Fruit fly (Drosophila melanogaster) S2 (cell line): ENCODE data around the gene CG4281.

ENCODE experiments used
- CG8478 ChIP-seq: fragments of >200 bp; optimal IDR thresholded peaks from 2 replicates; lab custom pipeline; 2018
- CTCF ChIP-seq, 2 experiments: fragments of >200 bp; optimal IDR thresholded peaks; 2 replicates each; lab custom pipeline; 2018

- TF ChIP-seq CTCF (optimal IDR thresholded peaks at IDR 0.05; lab: Kevin White, UChicago) (no peak), CG8478 (lab: Kevin White, UChicago) (no peak)
These were observed 3.8 kb downstream of the CG4281 start for dm6 chrX:2061119-2061518.
